Worm (Caenorhabditis elegans) whole organism, mixed stage, embryonic: Measurements from ENCODE around the gene Y47D3B.12.

Experiments used
- bed-3 ChIP-seq: fragments of 200-800 bp; sonication (Bioruptor generic); optimal IDR thresholded peaks from 3 replicates; lab custom pipeline; 2018; ENCODE audit warnings: mild to moderate bottlenecking, missing genetic modification characterization, moderate library complexity, missing compliant biosample characterization
- ceh-39 ChIP-seq: fragments of 150-350 bp; optimal IDR thresholded peaks from 2 replicates; lab custom pipeline; 2014; ENCODE audit warnings: missing biosample characterization, missing genetic modification characterization
- ceh-43 ChIP-seq: fragments of 200-800 bp; sonication (Bioruptor generic); optimal IDR thresholded peaks from 2 replicates; lab custom pipeline; 2018; ENCODE audit warnings: mild to moderate bottlenecking, missing genetic modification characterization, moderate library complexity, missing compliant biosample characterization
- ceh-83 ChIP-seq: fragments of 200-800 bp; sonication (Bioruptor generic); optimal IDR thresholded peaks from 2 replicates; lab custom pipeline; 2018; ENCODE audit warnings: mild to moderate bottlenecking, missing genetic modification characterization, missing compliant biosample characterization
- cnd-1 ChIP-seq: fragments of 200-800 bp; sonication (Bioruptor generic); optimal IDR thresholded peaks from 2 replicates; lab custom pipeline; 2018; ENCODE audit warnings: mild to moderate bottlenecking, missing genetic modification characterization, missing compliant biosample characterization
- drap-1 ChIP-seq: fragments of 200-800 bp; sonication (Bioruptor generic); optimal IDR thresholded peaks from 3 replicates; lab custom pipeline; 2018; ENCODE audit warnings: mild to moderate bottlenecking, missing genetic modification characterization, missing compliant biosample characterization
- elt-1 ChIP-seq: sonication (generic microtip); optimal IDR thresholded peaks from 2 replicates; lab custom pipeline; 2017; ENCODE audit warnings: missing genetic modification characterization, mild to moderate bottlenecking, missing compliant biosample characterization, antibody characterized with exemption, moderate library complexity, borderline replicate concordance; ENCODE audit not compliant: insufficient read depth
- elt-3 ChIP-seq: fragments of 150-350 bp; optimal IDR thresholded peaks from 2 replicates; lab custom pipeline; 2014; ENCODE audit warnings: missing biosample characterization, missing genetic modification characterization
- ham-2 ChIP-seq: fragments of 200-800 bp; sonication (Bioruptor generic); optimal IDR thresholded peaks from 2 replicates; lab custom pipeline; 2018; ENCODE audit warnings: mild to moderate bottlenecking, missing genetic modification characterization, missing compliant biosample characterization
- hlh-1 ChIP-seq: fragments of 150-350 bp; optimal IDR thresholded peaks from 2 replicates; lab custom pipeline; 2014; ENCODE audit warnings: missing biosample characterization, missing genetic modification reagents, missing genetic modification characterization
- lin-13 ChIP-seq: fragments of 150-350 bp; optimal IDR thresholded peaks from 2 replicates; lab custom pipeline; 2014; ENCODE audit warnings: missing biosample characterization, missing genetic modification characterization
- lsy-2 ChIP-seq: fragments of 150-350 bp; optimal IDR thresholded peaks from 2 replicates; lab custom pipeline; 2014; ENCODE audit warnings: missing biosample characterization, missing genetic modification characterization
- mab-5 ChIP-seq: fragments of 150-350 bp; optimal IDR thresholded peaks from 2 replicates; lab custom pipeline; 2014; ENCODE audit warnings: missing biosample characterization, missing genetic modification characterization
- mep-1 ChIP-seq: fragments of 150-350 bp; optimal IDR thresholded peaks from 2 replicates; lab custom pipeline; 2017; ENCODE audit warnings: missing biosample characterization, missing genetic modification reagents, missing genetic modification characterization, inconsistent platforms
- mls-2 ChIP-seq: sonication (generic microtip); optimal IDR thresholded peaks from 2 replicates; lab custom pipeline; 2016; ENCODE audit warnings: mild to moderate bottlenecking, missing genetic modification characterization, moderate library complexity, missing compliant biosample characterization
- nhr-12 ChIP-seq: fragments of 150-350 bp; optimal IDR thresholded peaks from 2 replicates; lab custom pipeline; 2014; ENCODE audit warnings: missing biosample characterization, missing genetic modification characterization
- nhr-2 ChIP-seq: fragments of 150-350 bp; optimal IDR thresholded peaks from 2 replicates; lab custom pipeline; 2014; ENCODE audit warnings: missing biosample characterization, missing genetic modification characterization
- nhr-237 ChIP-seq: fragments of 150-350 bp; optimal IDR thresholded peaks from 2 replicates; lab custom pipeline; 2014; ENCODE audit warnings: missing biosample characterization, missing genetic modification characterization
- nhr-28 ChIP-seq: fragments of 150-350 bp; optimal IDR thresholded peaks from 2 replicates; lab custom pipeline; 2014; ENCODE audit warnings: missing biosample characterization, missing genetic modification characterization
- nhr-76 ChIP-seq: sonication (generic microtip); optimal IDR thresholded peaks from 2 replicates; lab custom pipeline; 2017; ENCODE audit warnings: missing biosample characterization, missing genetic modification characterization
- sem-2 ChIP-seq: fragments of 200-800 bp; sonication (Bioruptor generic); optimal IDR thresholded peaks from 2 replicates; lab custom pipeline; 2018; ENCODE audit warnings: mild to moderate bottlenecking, missing genetic modification characterization, missing compliant biosample characterization
- snpc-4 ChIP-seq: fragments of 150-350 bp; optimal IDR thresholded peaks from 2 replicates; lab custom pipeline; 2014; ENCODE audit warnings: missing biosample characterization, missing genetic modification characterization
- sptf-1 ChIP-seq: sonication (generic microtip); optimal IDR thresholded peaks from 2 replicates; lab custom pipeline; 2017; ENCODE audit warnings: mild to moderate bottlenecking, missing genetic modification characterization, moderate library complexity, missing compliant biosample characterization
- tbx-8 ChIP-seq: fragments of 200-800 bp; sonication (Bioruptor generic); optimal IDR thresholded peaks from 2 replicates; lab custom pipeline; 2018; ENCODE audit warnings: mild to moderate bottlenecking, missing genetic modification characterization, moderate library complexity, missing compliant biosample characterization
- unc-120 ChIP-seq: sonication (generic microtip); optimal IDR thresholded peaks from 2 replicates; lab custom pipeline; 2017; ENCODE audit warnings: missing genetic modification characterization, missing compliant biosample characterization; ENCODE audit not compliant: poor library complexity, severe bottlenecking
- unc-39 ChIP-seq: fragments of 150-350 bp; optimal IDR thresholded peaks from 2 replicates; lab custom pipeline; 2014; ENCODE audit warnings: missing biosample characterization, missing genetic modification characterization
- unc-62 ChIP-seq: fragments of 150-350 bp; optimal IDR thresholded peaks from 2 replicates; lab custom pipeline; 2014; ENCODE audit warnings: missing biosample characterization, missing genetic modification reagents, missing genetic modification characterization
- zip-8 ChIP-seq: fragments of 150-350 bp; optimal IDR thresholded peaks from 2 replicates; lab custom pipeline; 2014; ENCODE audit warnings: missing biosample characterization, missing genetic modification characterization
- ztf-11 ChIP-seq: fragments of 150-350 bp; optimal IDR thresholded peaks from 2 replicates; lab custom pipeline; 2014; ENCODE audit warnings: missing biosample characterization, missing genetic modification characterization

Gene Y47D3B.12

ce11 chrIII:11419551-11419950 lies 16.7 kb downstream of the Y47D3B.12 start:
- TF ChIP-seq elt-1 (tag; lab: Kevin White, UChicago) = no peak
- no peak for TF ChIP-seq ham-2
- TF ChIP-seq ztf-11 = no peak

DNA sequence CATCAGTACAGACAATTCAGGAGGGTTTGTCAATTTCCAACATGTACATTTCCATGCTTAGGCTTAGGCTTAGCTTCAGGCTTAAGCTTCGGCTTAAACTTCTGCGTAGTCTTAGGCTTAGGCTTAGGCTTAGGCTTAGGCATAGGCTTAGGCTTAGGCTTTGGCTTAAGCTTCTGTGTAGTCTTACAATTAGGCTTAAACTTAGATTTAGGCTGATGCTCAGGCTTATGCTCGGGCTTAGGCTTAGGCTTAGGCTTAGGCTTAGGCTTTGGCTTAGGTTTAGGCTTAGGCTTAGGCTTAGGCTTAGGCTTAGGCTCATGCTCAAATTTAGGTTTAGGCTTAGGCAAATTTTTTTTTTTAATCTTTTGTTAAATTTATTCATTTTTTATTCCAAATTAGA lies 22.0 kb downstream of the Y47D3B.12 start:
- TF ChIP-seq nhr-12 (tag; lab: Kevin White, UChicago) (no peak), drap-1 (GFP tag; lab: Kevin White, UChicago) (no peak), nhr-28 (tag; lab: Kevin White, UChicago) (no peak), unc-62 (no peak), unc-120 (tag; lab: Kevin White, UChicago) (no peak), ham-2 (no peak), cnd-1 (tag; lab: Kevin White, UChicago) (no peak), sem-2 (no peak), nhr-76 (tag; lab: Kevin White, UChicago) (no peak), mab-5 (tag; lab: Kevin White, UChicago) (no peak), elt-3 (tag; lab: Kevin White, UChicago) (no peak), nhr-237 (tag; lab: Kevin White, UChicago) (no peak), nhr-2 (tag; lab: Kevin White, UChicago) (no peak), snpc-4 (tag; lab: Kevin White, UChicago) (no peak), lsy-2 (tag; lab: Kevin White, UChicago) (no peak), tbx-8 (no peak)

- TF ChIP-seq ceh-83 = no peak
- TF ChIP-seq nhr-237 (tag; lab: Kevin White, UChicago) = no peak
- TF ChIP-seq mep-1 (tag; lab: Kevin White, UChicago) = no peak
- TF ChIP-seq lsy-2 (tag; lab: Kevin White, UChicago) = no peak
- TF ChIP-seq bed-3 = no peak
- TF ChIP-seq ceh-43 = no peak
- TF ChIP-seq sem-2 = no peak
- no peak for TF ChIP-seq mab-5 (tag; lab: Kevin White, UChicago)
Observed at ce11 chrIII:11426906-11427305, 24.1 kb downstream of the Y47D3B.12 start, which contains the start of gene idpc-1. Gene idpc-1 (plus strand): TSS chrIII:11427206.

DNA sequence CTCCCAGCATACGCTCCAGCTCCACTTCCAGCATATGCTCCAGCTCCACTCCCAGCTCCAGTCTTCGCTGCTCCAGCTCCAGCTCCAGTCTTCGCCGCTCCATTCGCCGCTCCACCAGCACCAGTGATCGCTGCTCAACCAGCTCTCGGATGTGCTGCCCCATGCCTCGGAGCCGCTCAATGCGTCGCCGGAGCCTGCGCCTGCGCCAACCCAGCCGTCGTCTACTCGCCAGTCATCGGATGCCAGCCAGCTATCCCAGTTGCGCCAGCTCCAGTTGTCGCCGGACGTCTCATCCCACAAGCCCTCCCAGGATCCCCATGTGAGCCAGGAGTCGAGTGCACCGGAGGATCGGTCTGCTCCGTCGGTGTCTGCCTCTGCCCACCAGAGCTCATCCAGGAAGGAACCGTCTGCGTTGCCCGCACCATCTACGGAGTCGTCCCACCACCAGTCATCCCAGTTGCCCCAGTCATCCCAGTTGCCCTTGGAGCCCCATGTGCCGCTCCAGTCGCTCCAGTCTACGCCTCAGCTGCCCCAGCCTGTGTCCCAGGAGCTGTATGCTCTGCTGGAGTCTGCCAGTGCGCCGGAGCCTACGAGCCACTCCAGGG lies 24.8 kb downstream of the Y47D3B.12 start:
- TF ChIP-seq ztf-11 (no peak), cnd-1 (tag; lab: Kevin White, UChicago) (no peak), drap-1 (GFP tag; lab: Kevin White, UChicago) (no peak), hlh-1 (tag; lab: Kevin White, UChicago) (no peak), mab-5 (tag; lab: Kevin White, UChicago) (no peak)
- TF ChIP-seq, all 35 proteins: peak for 0

ce11 chrIII:11442556-11442955 lies 39.7 kb downstream of the Y47D3B.12 start, which contains the start of gene sbp-1:
Gene sbp-1 (minus strand): TSS chrIII:11442566.
- TF ChIP-seq zip-8 (tag; lab: Kevin White, UChicago) = no peak
- TF ChIP-seq nhr-237 (tag; lab: Kevin White, UChicago) = no peak
- no peak for TF ChIP-seq cnd-1 (tag; lab: Kevin White, UChicago)
- no peak for TF ChIP-seq unc-120 (tag; lab: Kevin White, UChicago)
- no peak for TF ChIP-seq lsy-2 (tag; lab: Kevin White, UChicago)
- TF ChIP-seq nhr-2 (tag; lab: Kevin White, UChicago) = no peak
- no peak for TF ChIP-seq bed-3
- TF ChIP-seq mls-2 = no peak
- no peak for TF ChIP-seq sptf-1 (tag; lab: Kevin White, UChicago)
- no peak for TF ChIP-seq nhr-28 (tag; lab: Kevin White, UChicago)
- no peak for TF ChIP-seq ceh-39 (tag; lab: Kevin White, UChicago)
- no peak for TF ChIP-seq unc-39 (tag; lab: Kevin White, UChicago)
- TF ChIP-seq drap-1 (GFP tag; lab: Kevin White, UChicago) = no peak
- no peak for TF ChIP-seq lin-13 (tag; lab: Kevin White, UChicago)
- TF ChIP-seq nhr-76 (tag; lab: Kevin White, UChicago) = no peak
- no peak for TF ChIP-seq tbx-8
- no peak for TF ChIP-seq hlh-1 (tag; lab: Kevin White, UChicago)
- TF ChIP-seq, all 35 proteins: peak for 0
